Worm (Caenorhabditis elegans) whole organism, L3 larva: ENCODE data around the gene efk-1.

Source experiments
- aly-2 ChIP-seq: fragments of 150-350 bp; optimal IDR thresholded peaks from 2 replicates; lab custom pipeline; 2014; ENCODE audit warnings: missing biosample characterization, missing genetic modification characterization
- ama-1 ChIP-seq: fragments of 150-350 bp; optimal IDR thresholded peaks from 2 replicates; lab custom pipeline; 2018
- ceh-16 ChIP-seq: sonication (generic microtip); optimal IDR thresholded peaks from 2 replicates; lab custom pipeline; 2017; ENCODE audit warnings: missing biosample characterization, missing genetic modification characterization
- ceh-28 ChIP-seq: fragments of 150-350 bp; optimal IDR thresholded peaks from 2 replicates; lab custom pipeline; 2014; ENCODE audit warnings: missing biosample characterization, missing genetic modification reagents, missing genetic modification characterization
- ceh-82 ChIP-seq: fragments of 150-350 bp; optimal IDR thresholded peaks from 2 replicates; lab custom pipeline; 2014; ENCODE audit warnings: missing biosample characterization, missing genetic modification characterization
- ceh-9 ChIP-seq: sonication (generic microtip); optimal IDR thresholded peaks from 2 replicates; lab custom pipeline; 2018; ENCODE audit warnings: missing biosample characterization, missing genetic modification characterization
- daf-12 ChIP-seq: fragments of 150-350 bp; optimal IDR thresholded peaks from 2 replicates; lab custom pipeline; 2014; ENCODE audit warnings: missing biosample characterization, missing genetic modification reagents, missing genetic modification characterization
- egl-27 ChIP-seq: sonication (generic microtip); optimal IDR thresholded peaks from 4 replicates; lab custom pipeline; 2017; ENCODE audit warnings: missing biosample characterization, missing genetic modification reagents, missing genetic modification characterization
- egl-5 ChIP-seq: fragments of 150-350 bp; optimal IDR thresholded peaks from 2 replicates; lab custom pipeline; 2017; ENCODE audit warnings: missing biosample characterization, missing genetic modification reagents, missing genetic modification characterization, inconsistent platforms
- elt-1 ChIP-seq: fragments of 150-350 bp; optimal IDR thresholded peaks from 2 replicates; lab custom pipeline; 2014; ENCODE audit warnings: missing biosample characterization, missing genetic modification characterization
- elt-2 ChIP-seq: sonication (generic microtip); optimal IDR thresholded peaks from 2 replicates; lab custom pipeline; 2016; ENCODE audit warnings: missing genetic modification reagents, mild to moderate bottlenecking, missing genetic modification characterization, missing compliant biosample characterization
- elt-3 ChIP-seq, 3 experiments: fragments of 150-350 bp in 1 of 3; sonication (generic microtip) in 2 of 3; optimal IDR thresholded peaks; 2 replicates in 2 of 3; 4 replicates in 1 of 3; lab custom pipeline; 2014 to 2017; ENCODE audit warnings: missing biosample characterization in 3 of 3, missing genetic modification characterization in 3 of 3
- eor-1 ChIP-seq, 2 experiments: fragments of 150-350 bp; optimal IDR thresholded peaks; 2 replicates each; lab custom pipeline; 2014 to 2018; ENCODE audit warnings: missing biosample characterization in 2 of 2, missing genetic modification characterization in 2 of 2
- fkh-10 ChIP-seq: sonication (generic microtip); optimal IDR thresholded peaks from 2 replicates; lab custom pipeline; 2017; ENCODE audit warnings: missing biosample characterization, missing genetic modification reagents, missing genetic modification characterization
- fkh-2 ChIP-seq: fragments of 150-350 bp; optimal IDR thresholded peaks from 2 replicates; lab custom pipeline; 2014; ENCODE audit warnings: missing biosample characterization, missing genetic modification reagents, missing genetic modification characterization
- hmg-11 ChIP-seq: sonication (generic microtip); optimal IDR thresholded peaks from 2 replicates; lab custom pipeline; 2016; ENCODE audit warnings: missing genetic modification characterization, missing compliant biosample characterization
- jun-1 ChIP-seq: fragments of 150-350 bp; optimal IDR thresholded peaks from 2 replicates; lab custom pipeline; 2014; ENCODE audit warnings: missing biosample characterization, missing genetic modification reagents, missing genetic modification characterization
- lin-15B ChIP-seq: fragments of 150-350 bp; optimal IDR thresholded peaks from 2 replicates; lab custom pipeline; 2014; ENCODE audit warnings: missing biosample characterization, missing genetic modification characterization
- lsy-12 ChIP-seq: sonication (generic microtip); optimal IDR thresholded peaks from 2 replicates; lab custom pipeline; 2016; ENCODE audit warnings: mild to moderate bottlenecking, missing genetic modification characterization, missing compliant biosample characterization
- nfya-1 ChIP-seq: sonication (generic microtip); optimal IDR thresholded peaks from 2 replicates; lab custom pipeline; 2017; ENCODE audit warnings: missing genetic modification characterization, mild to moderate bottlenecking, missing compliant biosample characterization, antibody characterized with exemption, moderate library complexity; ENCODE audit not compliant: insufficient read depth
- nhr-11 ChIP-seq: fragments of 150-350 bp; optimal IDR thresholded peaks from 2 replicates; lab custom pipeline; 2014; ENCODE audit warnings: missing biosample characterization, missing genetic modification characterization
- nhr-12 ChIP-seq: fragments of 150-350 bp; optimal IDR thresholded peaks from 2 replicates; lab custom pipeline; 2014; ENCODE audit warnings: missing biosample characterization, missing genetic modification characterization
- nhr-237 ChIP-seq: fragments of 150-350 bp; optimal IDR thresholded peaks from 2 replicates; lab custom pipeline; 2014; ENCODE audit warnings: missing biosample characterization, missing genetic modification characterization
- nhr-25 ChIP-seq: sonication (generic microtip); optimal IDR thresholded peaks from 2 replicates; lab custom pipeline; 2017; ENCODE audit warnings: missing biosample characterization, missing genetic modification characterization
- nhr-43 ChIP-seq: sonication (generic microtip); optimal IDR thresholded peaks from 2 replicates; lab custom pipeline; 2016; ENCODE audit warnings: mild to moderate bottlenecking, missing genetic modification characterization, missing compliant biosample characterization; ENCODE audit not compliant: poor library complexity, severe bottlenecking
- nhr-67 ChIP-seq: fragments of 150-350 bp; optimal IDR thresholded peaks from 2 replicates; lab custom pipeline; 2014; ENCODE audit warnings: missing biosample characterization, missing genetic modification characterization
- nhr-76 ChIP-seq: fragments of 150-350 bp; sonication (generic microtip); optimal IDR thresholded peaks from 5 replicates; lab custom pipeline; 2014; ENCODE audit warnings: missing biosample characterization, missing genetic modification characterization
- pha-4 ChIP-seq: fragments of 150-350 bp; optimal IDR thresholded peaks from 2 replicates; lab custom pipeline; 2014; ENCODE audit warnings: missing biosample characterization, missing genetic modification reagents, missing genetic modification characterization
- sea-2 ChIP-seq: fragments of 150-350 bp; sonication (generic microtip); optimal IDR thresholded peaks from 4 replicates; lab custom pipeline; 2014; ENCODE audit warnings: missing biosample characterization, missing genetic modification reagents, missing genetic modification characterization
- skn-1 ChIP-seq: fragments of 150-350 bp; optimal IDR thresholded peaks from 2 replicates; lab custom pipeline; 2014; ENCODE audit warnings: missing biosample characterization, missing genetic modification characterization
- snpc-4 ChIP-seq: fragments of 150-350 bp; optimal IDR thresholded peaks from 2 replicates; lab custom pipeline; 2014; ENCODE audit warnings: missing biosample characterization, missing genetic modification characterization
- tbx-2 ChIP-seq: sonication (generic microtip); optimal IDR thresholded peaks from 2 replicates; lab custom pipeline; 2016; ENCODE audit warnings: mild to moderate bottlenecking, missing genetic modification characterization, missing compliant biosample characterization
- unc-39 ChIP-seq: sonication (generic microtip); optimal IDR thresholded peaks from 4 replicates; lab custom pipeline; 2017; ENCODE audit warnings: missing biosample characterization, missing genetic modification characterization
- unc-62 ChIP-seq: fragments of 150-350 bp; sonication (generic microtip); optimal IDR thresholded peaks from 4 replicates; lab custom pipeline; 2014; ENCODE audit warnings: missing biosample characterization, missing genetic modification reagents, missing genetic modification characterization
- zag-1 ChIP-seq: fragments of 150-350 bp; optimal IDR thresholded peaks from 2 replicates; lab custom pipeline; 2014; ENCODE audit warnings: missing biosample characterization, missing genetic modification characterization
- ztf-11 ChIP-seq: fragments of 150-350 bp; optimal IDR thresholded peaks from 2 replicates; lab custom pipeline; 2014; ENCODE audit warnings: missing biosample characterization, missing genetic modification characterization
- ztf-4 ChIP-seq: fragments of 150-350 bp; optimal IDR thresholded peaks from 2 replicates; lab custom pipeline; 2014; ENCODE audit warnings: missing biosample characterization, missing genetic modification characterization

The efk-1 gene

ce11 chrIII:6165240-6165639 lies 3.1 kb downstream of the efk-1 start:
- TF ChIP-seq eor-1 (tag; optimal IDR thresholded peaks at IDR 0.05; lab: Kevin White, UChicago): no peak
- peak; percentile 73 for TF ChIP-seq ama-1 (lab: Kevin White, UChicago)
- no peak for TF ChIP-seq tbx-2 (tag; lab: Kevin White, UChicago)
- TF ChIP-seq pha-4 (tag; lab: Kevin White, UChicago): no peak
- no peak for TF ChIP-seq fkh-2 (tag; lab: Kevin White, UChicago)
- TF ChIP-seq jun-1 (tag; lab: Kevin White, UChicago): no peak

- TF ChIP-seq sea-2 (GFP tag; lab: Kevin White, UChicago) (no peak), aly-2 (tag; lab: Kevin White, UChicago) (no peak), lin-15B (no peak), skn-1 (tag; lab: Kevin White, UChicago) (no peak), elt-3 (tag; optimal IDR thresholded peaks at IDR 0.05; lab: Kevin White, UChicago) (no peak), zag-1 (no peak), nhr-67 (tag; lab: Kevin White, UChicago) (no peak), egl-27 (tag; lab: Kevin White, UChicago) (no peak), fkh-10 (GFP tag; lab: Kevin White, UChicago) (no peak), ama-1 (lab: Kevin White, UChicago) (peak; percentile 88), ztf-11 (tag; lab: Kevin White, UChicago) (no peak), ceh-28 (tag; lab: Kevin White, UChicago) (no peak), elt-2 (peak; percentile 68), nhr-25 (tag; lab: Kevin White, UChicago) (peak; percentile 20), nhr-12 (no peak), nhr-76 (no peak), lsy-12 (tag; lab: Kevin White, UChicago) (no peak), unc-62 (no peak), nhr-43 (peak; percentile 9), ceh-16 (tag; lab: Kevin White, UChicago) (no peak), hmg-11 (tag; lab: Kevin White, UChicago) (no peak), egl-5 (tag; lab: Kevin White, UChicago) (no peak), nhr-11 (no peak), pha-4 (tag; lab: Kevin White, UChicago) (peak; percentile 17), unc-39 (tag; lab: Kevin White, UChicago) (no peak), nfya-1 (no peak), nhr-237 (tag; lab: Kevin White, UChicago) (no peak), ceh-9 (no peak), daf-12 (tag; lab: Kevin White, UChicago) (no peak), snpc-4 (tag; lab: Kevin White, UChicago) (no peak), elt-1 (tag; lab: Kevin White, UChicago) (no peak), ceh-82 (tag; lab: Kevin White, UChicago) (no peak), ztf-4 (tag; lab: Kevin White, UChicago) (peak; percentile 61)
These were observed 3.9 kb downstream of the efk-1 start, which contains the start of gene F42A10.9 for ce11 chrIII:6164253-6164971. Gene F42A10.9 (plus strand): TSS chrIII:6164573.

ce11 chrIII:6163381-6163780 lies 5.0 kb downstream of the efk-1 start:
- TF ChIP-seq ceh-9: no peak
- no peak for TF ChIP-seq nhr-12
- no peak for TF ChIP-seq unc-62
- no peak for TF ChIP-seq zag-1
- TF ChIP-seq ama-1 (lab: Kevin White, UChicago): no peak
- TF ChIP-seq nhr-67 (tag; lab: Kevin White, UChicago): no peak
- TF ChIP-seq nhr-76: no peak
- TF ChIP-seq elt-1 (tag; lab: Kevin White, UChicago): no peak
- TF ChIP-seq nfya-1: no peak
- TF ChIP-seq ceh-16 (tag; lab: Kevin White, UChicago): no peak
- TF ChIP-seq pha-4 (tag; lab: Kevin White, UChicago): no peak
- no peak for TF ChIP-seq hmg-11 (tag; lab: Kevin White, UChicago)
